Worm (Caenorhabditis elegans) whole organism, L2 larva: ENCODE measurements around the gene msrp-5.

Experiments
- elt-1 ChIP-seq: fragments of 150-350 bp; optimal IDR thresholded peaks from 2 replicates; lab custom pipeline; 2014; ENCODE audit warnings: missing biosample characterization, missing genetic modification characterization
- fos-1 ChIP-seq: fragments of 150-350 bp; optimal IDR thresholded peaks from 2 replicates; lab custom pipeline; 2014; ENCODE audit warnings: missing biosample characterization, missing genetic modification characterization
- lin-13 ChIP-seq: fragments of 150-350 bp; optimal IDR thresholded peaks from 2 replicates; lab custom pipeline; 2014; ENCODE audit warnings: missing biosample characterization, missing genetic modification reagents, missing genetic modification characterization
- zag-1 ChIP-seq: fragments of 150-350 bp; optimal IDR thresholded peaks from 2 replicates; lab custom pipeline; 2014; ENCODE audit warnings: missing biosample characterization, missing genetic modification characterization

- TF ChIP-seq lin-13 (GFP tag; lab: Kevin White, UChicago) (no peak), elt-1 (tag; lab: Kevin White, UChicago) (no peak), fos-1 (tag; lab: Kevin White, UChicago) (no peak), zag-1 (tag; lab: Kevin White, UChicago) (no peak)
Observed at ce11 chrII:2641777-2642176, 25.0 kb downstream of the msrp-5 start, which contains the start of gene F22E5.7.
